Worm (Caenorhabditis elegans) whole organism, late embryonic: ENCODE data around the gene str-45.

ENCODE experiments used
- T23F11.4 ChIP-seq: fragments of 200-800 bp; sonication (Bioruptor generic); optimal IDR thresholded peaks from 2 replicates; lab custom pipeline; 2018; ENCODE audit warnings: mild to moderate bottlenecking, missing genetic modification characterization, missing compliant biosample characterization
- ama-1 ChIP-seq: fragments of 150-350 bp; optimal IDR thresholded peaks from 2 replicates; lab custom pipeline; 2014
- ceh-24 ChIP-seq: sonication (generic microtip); optimal IDR thresholded peaks from 2 replicates; lab custom pipeline; 2016; ENCODE audit warnings: mild to moderate bottlenecking, missing genetic modification characterization, missing compliant biosample characterization
- ceh-48 ChIP-seq: sonication (generic microtip); optimal IDR thresholded peaks from 2 replicates; lab custom pipeline; 2016; ENCODE audit warnings: missing genetic modification characterization, inconsistent platforms, missing compliant biosample characterization
- dmd-4 ChIP-seq: sonication (generic microtip); optimal IDR thresholded peaks from 2 replicates; lab custom pipeline; 2016; ENCODE audit warnings: borderline replicate concordance, missing genetic modification characterization, missing compliant biosample characterization
- fax-1 ChIP-seq: sonication (generic microtip); optimal IDR thresholded peaks from 2 replicates; lab custom pipeline; 2016; ENCODE audit warnings: missing genotype, missing genetic modification characterization, missing compliant biosample characterization
- fkh-10 ChIP-seq: fragments of 150-350 bp; optimal IDR thresholded peaks from 2 replicates; lab custom pipeline; 2014; ENCODE audit warnings: missing biosample characterization, missing genetic modification reagents, missing genetic modification characterization
- mec-3 ChIP-seq: sonication (generic microtip); optimal IDR thresholded peaks from 2 replicates; lab custom pipeline; 2016; ENCODE audit warnings: borderline replicate concordance, missing genetic modification characterization, missing compliant biosample characterization
- nfya-1 ChIP-seq: sonication (generic microtip); optimal IDR thresholded peaks from 2 replicates; lab custom pipeline; 2017; ENCODE audit warnings: missing genetic modification characterization, mild to moderate bottlenecking, missing compliant biosample characterization, antibody characterized with exemption, moderate library complexity
- pha-4 ChIP-seq: fragments of 150-350 bp; optimal IDR thresholded peaks from 2 replicates; lab custom pipeline; 2018; ENCODE audit warnings: missing biosample characterization, missing genetic modification reagents, missing genetic modification characterization
- pros-1 ChIP-seq: fragments of 150-350 bp; optimal IDR thresholded peaks from 2 replicates; lab custom pipeline; 2014; ENCODE audit warnings: missing biosample characterization, missing genetic modification reagents, missing genetic modification characterization
- sox-4 ChIP-seq: sonication (generic microtip); optimal IDR thresholded peaks from 2 replicates; lab custom pipeline; 2017; ENCODE audit warnings: mild to moderate bottlenecking, missing genetic modification characterization, inconsistent platforms, missing compliant biosample characterization
- syd-9 ChIP-seq: sonication (generic microtip); optimal IDR thresholded peaks from 2 replicates; lab custom pipeline; 2016; ENCODE audit warnings: mild to moderate bottlenecking, missing genetic modification characterization, moderate library complexity, missing compliant biosample characterization
- zip-5 ChIP-seq: sonication (generic microtip); optimal IDR thresholded peaks from 2 replicates; lab custom pipeline; 2016; ENCODE audit warnings: missing genetic modification characterization, missing compliant biosample characterization

- TF ChIP-seq zip-5 (no peak), dmd-4 (no peak), ama-1 (no peak), fkh-10 (GFP tag; lab: Kevin White, UChicago) (no peak), pros-1 (tag; lab: Kevin White, UChicago) (no peak), mec-3 (tag; lab: Kevin White, UChicago) (no peak), T23F11.4 (GFP tag; lab: Kevin White, UChicago) (no peak), pha-4 (no peak), nfya-1 (tag; lab: Kevin White, UChicago) (no peak), fax-1 (tag; lab: Kevin White, UChicago) (no peak), ceh-24 (tag; lab: Kevin White, UChicago) (no peak), sox-4 (tag; lab: Kevin White, UChicago) (no peak), ceh-48 (tag; lab: Kevin White, UChicago) (no peak), syd-9 (tag; lab: Kevin White, UChicago) (no peak)
Measured at ce11 chrV:15158691-15159090, at the start of gene str-45.
